Fruit fly (Drosophila melanogaster): ENCODE results near the gene CG17292.
A peak's percentile ranks its signal among the peaks of the same experiment; 100 is the strongest.

dm6 chr2L:8365701-8366643, 4.3 kb upstream of the CG17292 start, which contains the start of gene Pp2A-29B:
- TF ChIP-seq OdsH (GFP tag; optimal IDR thresholded peaks at IDR 0.05) = no peak
- no peak for TF ChIP-seq dl (GFP tag; optimal IDR thresholded peaks at IDR 0.05; ENCODE audit: insufficient read depth in 1 of 2, partially characterized antibody in 2 of 2)
- peak; percentile 53 for TF ChIP-seq Hnf4 (GFP tag; optimal IDR thresholded peaks at IDR 0.05)
- no peak for TF ChIP-seq usp (GFP tag; optimal IDR thresholded peaks at IDR 0.05)
- no peak for TF ChIP-seq Hr78 (GFP tag; optimal IDR thresholded peaks at IDR 0.05)
- TF ChIP-seq Myc (optimal IDR thresholded peaks at IDR 0.05) = no peak
- TF ChIP-seq Sp1 (GFP tag; optimal IDR thresholded peaks at IDR 0.05) = peak; percentile 33
